Worm (Caenorhabditis elegans) whole organism, L2 larva: ENCODE results near the gene nhr-28.

Source experiments
- ama-1 ChIP-seq: fragments of 150-350 bp; optimal IDR thresholded peaks from 2 replicates; lab custom pipeline; 2018; ENCODE audit warnings: inconsistent platforms
- egl-27 ChIP-seq: sonication (generic microtip); optimal IDR thresholded peaks from 3 replicates; lab custom pipeline; 2017; ENCODE audit warnings: missing biosample characterization, missing genetic modification reagents, missing genetic modification characterization
- lin-13 ChIP-seq: fragments of 150-350 bp; optimal IDR thresholded peaks from 2 replicates; lab custom pipeline; 2014; ENCODE audit warnings: missing biosample characterization, missing genetic modification reagents, missing genetic modification characterization
- ztf-11 ChIP-seq: sonication (generic microtip); optimal IDR thresholded peaks from 2 replicates; lab custom pipeline; 2017; ENCODE audit warnings: missing biosample characterization, missing genetic modification characterization

ce11 chrX:16306164-16306563 lies 48.6 kb upstream of the nhr-28 start, which contains the start of gene twk-22:
- TF ChIP-seq egl-27 (tag; lab: Kevin White, UChicago) (no peak), lin-13 (GFP tag; lab: Kevin White, UChicago) (no peak), ama-1 (lab: Kevin White, UChicago) (no peak), ztf-11 (tag; lab: Kevin White, UChicago) (no peak)
